Worm (Caenorhabditis elegans) whole organism, young adult: ENCODE results near the gene M199.136.
A peak's percentile ranks its signal among the peaks of the same experiment; 100 is the strongest.

Experiments
- B0019.2 ChIP-seq: fragments of 200-800 bp; sonication (Bioruptor generic); conservative IDR thresholded peaks from 2 replicates; pipeline ENCODE4 v1.3.6; 2022; ENCODE audit warnings: missing genetic modification reagents, missing genetic modification characterization, missing compliant biosample characterization
- F33H1.4 ChIP-seq: fragments of 200-800 bp; sonication (Bioruptor generic); IDR thresholded peaks from 2 replicates; pipeline ENCODE4 v1.3.6; 2022; ENCODE audit warnings: missing genetic modification reagents, missing genetic modification characterization, missing compliant biosample characterization
- F37B4.10 ChIP-seq: fragments of 200-800 bp; sonication (Bioruptor generic); IDR thresholded peaks from 2 replicates; pipeline ENCODE4 v1.3.6; 2022; ENCODE audit warnings: missing genetic modification characterization, missing compliant biosample characterization
- T26A5.8 ChIP-seq: sonication (generic microtip); optimal IDR thresholded peaks from 2 replicates; lab custom pipeline; 2016; ENCODE audit warnings: missing genetic modification characterization, missing compliant biosample characterization
- Y95B8A.8 ChIP-seq: fragments of 200-800 bp; sonication (Bioruptor generic); IDR thresholded peaks from 2 replicates; pipeline ENCODE4 v1.3.6; 2022; ENCODE audit warnings: missing genetic modification reagents, missing genetic modification characterization, missing compliant biosample characterization
- aptf-2 ChIP-seq: fragments of 200-800 bp; sonication (Bioruptor generic); conservative IDR thresholded peaks from 2 replicates; pipeline ENCODE4 v1.3.6; 2022; ENCODE audit warnings: missing genetic modification reagents, missing genetic modification characterization, missing compliant biosample characterization
- aptf-3 ChIP-seq: fragments of 200-800 bp; sonication (Bioruptor generic); IDR thresholded peaks from 2 replicates; pipeline ENCODE4 v1.3.6; 2022; ENCODE audit warnings: missing genetic modification characterization, missing compliant biosample characterization
- attf-6 ChIP-seq: fragments of 200-800 bp; sonication (Bioruptor generic); IDR thresholded peaks from 2 replicates; pipeline ENCODE4 v1.3.6; 2022; ENCODE audit warnings: missing genetic modification reagents, missing genetic modification characterization, missing compliant biosample characterization
- bed-1 ChIP-seq: fragments of 200-800 bp; sonication (Bioruptor generic); IDR thresholded peaks from 2 replicates; pipeline ENCODE4 v1.3.6; 2022; ENCODE audit warnings: missing genetic modification reagents, missing genetic modification characterization, missing compliant biosample characterization
- bed-2 ChIP-seq: fragments of 200-800 bp; sonication (Bioruptor generic); IDR thresholded peaks from 2 replicates; pipeline ENCODE4 v1.3.6; 2022; ENCODE audit warnings: missing genetic modification reagents, missing genetic modification characterization, missing compliant biosample characterization
- cebp-2 ChIP-seq: fragments of 200-800 bp; sonication (Bioruptor generic); IDR thresholded peaks from 2 replicates; pipeline ENCODE4 v1.3.6; 2022; ENCODE audit warnings: missing genetic modification characterization, missing compliant biosample characterization
- ceh-58 ChIP-seq: fragments of 200-800 bp; sonication (Bioruptor generic); IDR thresholded peaks from 2 replicates; pipeline ENCODE4 v1.3.6; 2022; ENCODE audit warnings: missing genetic modification characterization, missing compliant biosample characterization
- ceh-79 ChIP-seq: sonication (generic microtip); optimal IDR thresholded peaks from 2 replicates; lab custom pipeline; 2017; ENCODE audit warnings: mild to moderate bottlenecking, missing genetic modification characterization, missing compliant biosample characterization
- ceh-91 ChIP-seq: fragments of 200-800 bp; sonication (Bioruptor generic); IDR thresholded peaks from 2 replicates; pipeline ENCODE4 v1.3.6; 2022; ENCODE audit warnings: missing genetic modification reagents, missing genetic modification characterization, missing compliant biosample characterization
- hlh-12 ChIP-seq: sonication (generic microtip); optimal IDR thresholded peaks from 2 replicates; lab custom pipeline; 2016; ENCODE audit warnings: missing genetic modification characterization, missing compliant biosample characterization
- hmg-1.2 ChIP-seq: fragments of 200-800 bp; sonication (Bioruptor generic); IDR thresholded peaks from 2 replicates; pipeline ENCODE4 v1.3.6; 2022; ENCODE audit warnings: missing genetic modification reagents, missing genetic modification characterization, missing compliant biosample characterization
- let-526 ChIP-seq: fragments of 200-800 bp; sonication (Bioruptor generic); IDR thresholded peaks from 2 replicates; pipeline ENCODE4 v1.3.6; 2022; ENCODE audit warnings: missing genetic modification reagents, missing genetic modification characterization, missing compliant biosample characterization
- lin-26 ChIP-seq: fragments of 200-800 bp; sonication (Bioruptor generic); IDR thresholded peaks from 2 replicates; pipeline ENCODE4 v1.3.6; 2022; ENCODE audit warnings: missing genetic modification reagents, missing genetic modification characterization, missing compliant biosample characterization
- lin-35 ChIP-seq, 3 experiments: fragments of 150-350 bp in 2 of 3; sonication (generic microtip) in 1 of 3; optimal IDR thresholded peaks; 2 replicates each; lab custom pipeline; 2014 to 2018; ENCODE audit warnings: missing biosample characterization in 3 of 3, missing genetic modification characterization in 3 of 3, missing genetic modification reagents in 3 of 3
- lin-40 ChIP-seq: sonication (generic microtip); optimal IDR thresholded peaks from 2 replicates; lab custom pipeline; 2016; ENCODE audit warnings: missing genetic modification characterization, mild to moderate bottlenecking, missing compliant biosample characterization, missing genotype, missing genetic modification reagents
- mcd-1 ChIP-seq: fragments of 200-800 bp; sonication (Bioruptor generic); IDR thresholded peaks from 2 replicates; pipeline ENCODE4 v1.3.6; 2022; ENCODE audit warnings: missing genetic modification reagents, missing genetic modification characterization, missing compliant biosample characterization
- nfyb-1 ChIP-seq: fragments of 200-800 bp; sonication (Bioruptor generic); IDR thresholded peaks from 2 replicates; pipeline ENCODE4 v1.3.6; 2022; ENCODE audit warnings: missing genetic modification reagents, missing genetic modification characterization, missing compliant biosample characterization
- nhr-179 ChIP-seq: sonication (generic microtip); optimal IDR thresholded peaks from 2 replicates; lab custom pipeline; 2016; ENCODE audit warnings: mild to moderate bottlenecking, missing genetic modification characterization, missing compliant biosample characterization
- nhr-27 ChIP-seq: fragments of 200-800 bp; sonication (Bioruptor generic); optimal IDR thresholded peaks from 2 replicates; lab custom pipeline; 2018; ENCODE audit warnings: mild to moderate bottlenecking, missing genetic modification characterization, moderate library complexity, missing compliant biosample characterization
- pha-4 ChIP-seq: fragments of 150-350 bp; sonication (generic microtip); optimal IDR thresholded peaks from 2 replicates; lab custom pipeline; 2014; ENCODE audit warnings: missing biosample characterization, missing genetic modification reagents, missing genetic modification characterization
- rpc-1 ChIP-seq, 2 experiments: fragments of 150-350 bp in 1 of 2; sonication (generic microtip) in 1 of 2; optimal IDR thresholded peaks; 2 replicates each; lab custom pipeline; 2014 to 2018; ENCODE audit warnings: missing biosample characterization in 1 of 2, missing genetic modification characterization in 1 of 2, missing genetic modification reagents in 1 of 2, missing genotype in 1 of 2
- snpc-1.3 ChIP-seq: sonication (generic microtip); optimal IDR thresholded peaks from 2 replicates; lab custom pipeline; 2017; ENCODE audit warnings: missing genetic modification characterization, mild to moderate bottlenecking, missing compliant biosample characterization, antibody characterized with exemption, moderate library complexity, missing genotype, missing genetic modification reagents; ENCODE audit not compliant: insufficient read depth
- snpc-4 ChIP-seq, 5 experiments: fragments of 150-350 bp in 1 of 5; sonication (generic microtip) in 4 of 5; optimal IDR thresholded peaks; 2 replicates each; lab custom pipeline; 2014 to 2018; ENCODE audit warnings: missing genetic modification characterization in 5 of 5, missing biosample characterization in 3 of 5, antibody characterized with exemption in 2 of 5, mild to moderate bottlenecking in 2 of 5, missing compliant biosample characterization in 2 of 5, missing genotype in 2 of 5, moderate library complexity in 2 of 5, missing genetic modification reagents in 1 of 5
- tlf-1 ChIP-seq: fragments of 200-800 bp; sonication (Bioruptor generic); optimal IDR thresholded peaks from 2 replicates; lab custom pipeline; 2018; ENCODE audit warnings: mild to moderate bottlenecking, missing genetic modification characterization, missing compliant biosample characterization
- zfh-2 ChIP-seq: fragments of 200-800 bp; sonication (Bioruptor generic); conservative IDR thresholded peaks from 2 replicates; pipeline ENCODE4 v1.3.6; 2022; ENCODE audit warnings: missing genetic modification reagents, missing genetic modification characterization, missing compliant biosample characterization
- ztf-28 ChIP-seq: fragments of 200-800 bp; sonication (Bioruptor generic); IDR thresholded peaks from 2 replicates; pipeline ENCODE4 v1.3.6; 2022; ENCODE audit warnings: missing genetic modification reagents, missing genetic modification characterization, missing compliant biosample characterization
- ztf-6 ChIP-seq: fragments of 200-800 bp; sonication (Bioruptor generic); IDR thresholded peaks from 2 replicates; pipeline ENCODE4 v1.3.6; 2022; ENCODE audit warnings: missing genetic modification reagents, missing genetic modification characterization, missing compliant biosample characterization

The M199.136 gene

ce11 chrIV:15108475-15108874 is 10.0 kb upstream of the M199.136 start, which contains the start of gene M199.2:
Gene M199.2 (plus strand): TSS chrIV:15108775.
- no peak for TF ChIP-seq nhr-179 (tag; lab: Kevin White, UChicago)
- TF ChIP-seq ztf-28 (GFP tag; lab: Robert Waterston, UW): no peak
- no peak for TF ChIP-seq hlh-12 (tag; lab: Kevin White, UChicago)
- TF ChIP-seq aptf-2 (GFP tag; lab: Robert Waterston, UW): no peak

ce11 chrIV:15113117-15113516 is 5.4 kb upstream of the M199.136 start, which contains the start of gene M199.134:
Gene M199.134 (minus strand): TSS chrIV:15113217.
- TF ChIP-seq hmg-1.2 (GFP tag; lab: Robert Waterston, UW) (no peak), cebp-2 (GFP tag; lab: Robert Waterston, UW) (no peak), bed-2 (GFP tag; lab: Robert Waterston, UW) (no peak), lin-26 (GFP tag; lab: Robert Waterston, UW) (no peak)

DNA sequence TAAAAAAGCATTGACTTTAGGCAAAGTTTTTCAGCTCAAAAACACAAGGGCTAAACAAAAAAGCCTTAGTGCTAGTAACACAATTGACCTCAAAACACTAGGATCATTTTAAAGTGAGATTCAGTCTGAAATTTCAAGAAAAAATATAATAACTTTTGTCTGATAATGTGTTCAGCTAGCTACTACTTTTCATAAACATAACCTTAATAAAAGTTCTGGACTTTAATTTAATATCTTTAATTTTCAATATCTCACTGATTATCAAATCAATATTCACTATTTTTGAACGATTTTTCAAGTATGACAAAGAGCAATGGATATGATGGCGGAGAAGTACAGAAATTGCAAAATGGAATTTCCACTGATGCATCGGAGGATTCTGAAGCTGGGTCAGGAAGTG is 4.2 kb upstream of the M199.136 start, which contains the start of gene M199.135:
M199.135 (plus strand) TSS at position 301 of the 400 bp plus-strand sequence.
- TF ChIP-seq pha-4 (tag; lab: Kevin White, UChicago) (no peak), ceh-91 (GFP tag; lab: Robert Waterston, UW) (no peak), ztf-28 (GFP tag; lab: Robert Waterston, UW) (no peak), snpc-1.3 (tag; lab: Kevin White, UChicago) (no peak), lin-35 (GFP tag; optimal IDR thresholded peaks at IDR 0.05; lab: Kevin White, UChicago) (no peak), nhr-27 (no peak), mcd-1 (GFP tag; lab: Robert Waterston, UW) (no peak), ceh-58 (GFP tag; lab: Robert Waterston, UW) (no peak), snpc-4 (GFP tag; optimal IDR thresholded peaks at IDR 0.05; lab: Kevin White, UChicago) (no peak), snpc-4 (tag; optimal IDR thresholded peaks at IDR 0.05; lab: Kevin White, UChicago) (no peak), nfyb-1 (GFP tag; lab: Robert Waterston, UW) (no peak), tlf-1 (GFP tag; lab: Kevin White, UChicago) (no peak), bed-1 (no peak), ceh-79 (tag; lab: Kevin White, UChicago) (no peak), B0019.2 (GFP tag; lab: Robert Waterston, UW) (no peak)

ce11 chrIV:15119268-15119667 is 778 bp downstream of the M199.136 start:
- TF ChIP-seq Y95B8A.8 (no peak), snpc-4 (GFP tag; optimal IDR thresholded peaks at IDR 0.05; lab: Kevin White, UChicago) (no peak), snpc-4 (tag; optimal IDR thresholded peaks at IDR 0.05; lab: Kevin White, UChicago) (peak in 3 of 4 experiments; percentile 19 to 96 (median 55)), attf-6 (GFP tag; lab: Robert Waterston, UW) (peak; percentile 62; the same call in 1 of the 2 replicates), T26A5.8 (tag; lab: Kevin White, UChicago) (no peak), zfh-2 (GFP tag; lab: Robert Waterston, UW) (peak; percentile 55), hmg-1.2 (GFP tag; lab: Robert Waterston, UW) (peak; percentile 39; the same call in 1 of the 2 replicates)

ce11 chrIV:15120746-15121145 is 2.3 kb downstream of the M199.136 start, which contains the start of gene clec-189:
Gene clec-189 (plus strand): TSS chrIV:15120837.
- TF ChIP-seq let-526 (GFP tag; lab: Robert Waterston, UW) (no peak), F37B4.10 (GFP tag; lab: Robert Waterston, UW) (no peak), rpc-1 (optimal IDR thresholded peaks at IDR 0.05; lab: Kevin White, UChicago) (no peak), rpc-1 (tag; optimal IDR thresholded peaks at IDR 0.05; lab: Kevin White, UChicago) (no peak), aptf-3 (GFP tag; lab: Robert Waterston, UW) (no peak), zfh-2 (GFP tag; lab: Robert Waterston, UW) (0 out of 2 replicates have a peak, but pooled peaks have one; percentile 10), F33H1.4 (no peak), snpc-4 (GFP tag; optimal IDR thresholded peaks at IDR 0.05; lab: Kevin White, UChicago) (no peak), snpc-4 (tag; optimal IDR thresholded peaks at IDR 0.05; lab: Kevin White, UChicago) (peak in 2 of 4 experiments; percentile 66 to 91), lin-40 (tag; lab: Kevin White, UChicago) (no peak), ztf-6 (GFP tag; lab: Robert Waterston, UW) (no peak)
- TF ChIP-seq, all 124 proteins: peak for 2
